Worm (Caenorhabditis elegans) whole organism, L2 larva: ENCODE data around the gene bir-2.

ENCODE experiments used
- R02D3.7 ChIP-seq: fragments of 150-350 bp; optimal IDR thresholded peaks from 2 replicates; lab custom pipeline; 2014; ENCODE audit warnings: missing biosample characterization, missing genetic modification characterization
- Y55F3AM.14 ChIP-seq: fragments of 200-800 bp; sonication (Bioruptor generic); optimal IDR thresholded peaks from 2 replicates; lab custom pipeline; 2018; ENCODE audit warnings: mild to moderate bottlenecking, missing genetic modification characterization, missing compliant biosample characterization
- ZK546.5 ChIP-seq: sonication (generic microtip); optimal IDR thresholded peaks from 2 replicates; lab custom pipeline; 2017; ENCODE audit warnings: missing biosample characterization, missing genetic modification characterization
- alr-1 ChIP-seq: fragments of 150-350 bp; optimal IDR thresholded peaks from 2 replicates; lab custom pipeline; 2014; ENCODE audit warnings: missing biosample characterization, missing genetic modification characterization
- aly-2 ChIP-seq: fragments of 150-350 bp; optimal IDR thresholded peaks from 2 replicates; lab custom pipeline; 2014; ENCODE audit warnings: missing biosample characterization, missing genetic modification characterization
- ama-1 ChIP-seq: fragments of 150-350 bp; optimal IDR thresholded peaks from 2 replicates; lab custom pipeline; 2018; ENCODE audit warnings: inconsistent platforms
- blmp-1 ChIP-seq: sonication (generic microtip); optimal IDR thresholded peaks from 2 replicates; lab custom pipeline; 2017; ENCODE audit warnings: missing genetic modification characterization, mild to moderate bottlenecking, missing compliant biosample characterization, antibody characterized with exemption, moderate library complexity; ENCODE audit not compliant: insufficient read depth
- ceh-16 ChIP-seq: fragments of 150-350 bp; optimal IDR thresholded peaks from 2 replicates; lab custom pipeline; 2014; ENCODE audit warnings: missing biosample characterization, missing genetic modification characterization
- ceh-82 ChIP-seq: fragments of 150-350 bp; optimal IDR thresholded peaks from 2 replicates; lab custom pipeline; 2014; ENCODE audit warnings: missing biosample characterization, missing genetic modification characterization
- crh-2 ChIP-seq: sonication (generic microtip); optimal IDR thresholded peaks from 2 replicates; lab custom pipeline; 2017; ENCODE audit warnings: missing biosample characterization, missing genetic modification characterization
- egl-27 ChIP-seq: sonication (generic microtip); optimal IDR thresholded peaks from 3 replicates; lab custom pipeline; 2017; ENCODE audit warnings: missing biosample characterization, missing genetic modification reagents, missing genetic modification characterization
- elt-1 ChIP-seq: fragments of 150-350 bp; optimal IDR thresholded peaks from 2 replicates; lab custom pipeline; 2014; ENCODE audit warnings: missing biosample characterization, missing genetic modification characterization
- elt-3 ChIP-seq: sonication (generic microtip); optimal IDR thresholded peaks from 2 replicates; lab custom pipeline; 2017; ENCODE audit warnings: missing biosample characterization, missing genetic modification characterization
- fos-1 ChIP-seq: fragments of 150-350 bp; optimal IDR thresholded peaks from 2 replicates; lab custom pipeline; 2014; ENCODE audit warnings: missing biosample characterization, missing genetic modification characterization
- gmeb-1 ChIP-seq: fragments of 150-350 bp; optimal IDR thresholded peaks from 2 replicates; lab custom pipeline; 2014; ENCODE audit warnings: missing biosample characterization, missing genetic modification characterization
- lin-11 ChIP-seq: fragments of 150-350 bp; sonication (generic microtip); optimal IDR thresholded peaks from 2 replicates; lab custom pipeline; 2014; ENCODE audit warnings: missing biosample characterization, missing genetic modification characterization, inconsistent platforms, mixed read lengths
- lin-13 ChIP-seq: fragments of 150-350 bp; optimal IDR thresholded peaks from 2 replicates; lab custom pipeline; 2014; ENCODE audit warnings: missing biosample characterization, missing genetic modification reagents, missing genetic modification characterization
- lin-39 ChIP-seq: fragments of 150-350 bp; optimal IDR thresholded peaks from 2 replicates; lab custom pipeline; 2014; ENCODE audit warnings: missing biosample characterization, missing genetic modification reagents, missing genetic modification characterization
- lsy-2 ChIP-seq, 2 experiments: fragments of 150-350 bp in 1 of 2; sonication (generic microtip) in 1 of 2; optimal IDR thresholded peaks; 2 replicates each; lab custom pipeline; 2014 to 2017; ENCODE audit warnings: missing biosample characterization in 2 of 2, missing genetic modification characterization in 2 of 2
- mdl-1 ChIP-seq, 2 experiments: fragments of 150-350 bp in 1 of 2; sonication (generic microtip) in 1 of 2; optimal IDR thresholded peaks; 2 replicates each; lab custom pipeline; 2017; ENCODE audit warnings: missing biosample characterization in 2 of 2, missing genetic modification characterization in 2 of 2
- nhr-10 ChIP-seq: sonication (generic microtip); optimal IDR thresholded peaks from 2 replicates; lab custom pipeline; 2017; ENCODE audit warnings: missing biosample characterization, missing genetic modification characterization
- nhr-12 ChIP-seq: fragments of 150-350 bp; optimal IDR thresholded peaks from 2 replicates; lab custom pipeline; 2014; ENCODE audit warnings: missing biosample characterization, missing genetic modification characterization
- nhr-129 ChIP-seq: fragments of 150-350 bp; optimal IDR thresholded peaks from 2 replicates; lab custom pipeline; 2014; ENCODE audit warnings: missing biosample characterization, missing genetic modification characterization
- nhr-21 ChIP-seq: fragments of 150-350 bp; optimal IDR thresholded peaks from 2 replicates; lab custom pipeline; 2014; ENCODE audit warnings: missing biosample characterization, missing genetic modification characterization
- nhr-23 ChIP-seq: fragments of 150-350 bp; optimal IDR thresholded peaks from 2 replicates; lab custom pipeline; 2014; ENCODE audit warnings: missing biosample characterization, missing genetic modification reagents, missing genetic modification characterization
- nhr-237 ChIP-seq: fragments of 150-350 bp; optimal IDR thresholded peaks from 2 replicates; lab custom pipeline; 2014; ENCODE audit warnings: missing biosample characterization, missing genetic modification characterization
- nhr-25 ChIP-seq: fragments of 150-350 bp; sonication (generic microtip); optimal IDR thresholded peaks from 3 replicates; lab custom pipeline; 2014; ENCODE audit warnings: missing biosample characterization, missing genetic modification characterization
- sem-4 ChIP-seq: fragments of 150-350 bp; optimal IDR thresholded peaks from 2 replicates; lab custom pipeline; 2014; ENCODE audit warnings: missing biosample characterization, missing genetic modification reagents, missing genetic modification characterization
- skn-1 ChIP-seq: sonication (generic microtip); optimal IDR thresholded peaks from 2 replicates; lab custom pipeline; 2017; ENCODE audit warnings: missing biosample characterization, missing genetic modification characterization
- sma-3 ChIP-seq: sonication (generic microtip); optimal IDR thresholded peaks from 2 replicates; lab custom pipeline; 2016; ENCODE audit warnings: missing genetic modification reagents, missing genetic modification characterization, missing compliant biosample characterization
- sma-9 ChIP-seq, 2 experiments: fragments of 150-350 bp in 1 of 2; sonication (generic microtip) in 1 of 2; optimal IDR thresholded peaks; 2 replicates each; lab custom pipeline; 2014 to 2016; ENCODE audit warnings: missing genetic modification characterization in 2 of 2, mild to moderate bottlenecking in 1 of 2, missing biosample characterization in 1 of 2, missing compliant biosample characterization in 1 of 2, missing genetic modification reagents in 1 of 2, moderate library complexity in 1 of 2
- unc-39 ChIP-seq: fragments of 150-350 bp; optimal IDR thresholded peaks from 2 replicates; lab custom pipeline; 2014; ENCODE audit warnings: missing biosample characterization, missing genetic modification characterization
- unc-55 ChIP-seq: fragments of 150-350 bp; sonication (generic microtip); optimal IDR thresholded peaks from 3 replicates; lab custom pipeline; 2014; ENCODE audit warnings: missing biosample characterization, missing genetic modification reagents, missing genetic modification characterization
- unc-62 ChIP-seq: fragments of 150-350 bp; optimal IDR thresholded peaks from 2 replicates; lab custom pipeline; 2014; ENCODE audit warnings: missing biosample characterization, missing genetic modification reagents, missing genetic modification characterization
- zag-1 ChIP-seq: fragments of 150-350 bp; optimal IDR thresholded peaks from 2 replicates; lab custom pipeline; 2014; ENCODE audit warnings: missing biosample characterization, missing genetic modification characterization
- ztf-1 ChIP-seq: fragments of 200-800 bp; sonication (Bioruptor generic); conservative IDR thresholded peaks from 2 replicates; pipeline ENCODE4 v1.3.6; 2022; ENCODE audit warnings: missing genetic modification characterization, missing compliant biosample characterization
- ztf-11 ChIP-seq: sonication (generic microtip); optimal IDR thresholded peaks from 2 replicates; lab custom pipeline; 2017; ENCODE audit warnings: missing biosample characterization, missing genetic modification characterization
- ztf-4 ChIP-seq: fragments of 150-350 bp; optimal IDR thresholded peaks from 2 replicates; lab custom pipeline; 2014; ENCODE audit warnings: missing biosample characterization, missing genetic modification characterization

bir-2 gene

DNA sequence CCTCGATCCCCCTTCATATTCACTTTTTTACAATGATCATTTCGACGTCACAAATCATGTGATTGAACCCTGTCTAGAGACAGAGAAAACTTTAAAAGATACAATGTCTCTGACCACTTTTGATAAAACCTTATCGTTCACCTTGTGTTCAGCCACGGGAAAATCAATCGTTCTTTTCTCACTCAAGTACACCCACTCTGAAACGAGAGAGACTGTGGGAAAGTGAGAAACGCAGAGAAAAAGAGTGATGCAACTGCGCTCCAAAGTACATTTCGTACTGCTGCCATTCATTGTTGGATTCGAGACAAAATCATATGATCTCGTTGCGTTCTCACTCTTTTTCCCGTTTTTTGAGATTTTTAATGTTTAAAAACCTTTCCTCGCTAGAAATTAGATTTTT is 3.5 kb upstream of the bir-2 start (continued):
- TF ChIP-seq nhr-237 (no peak), nhr-25 (tag; lab: Kevin White, UChicago) (peak; percentile 94), elt-1 (no peak), sem-4 (peak; percentile 61), lin-11 (no peak), ztf-1 (no peak), ztf-4 (tag; lab: Kevin White, UChicago) (peak; percentile 76), lin-13 (GFP tag; lab: Kevin White, UChicago) (peak; percentile 68), alr-1 (tag; lab: Kevin White, UChicago) (no peak), sma-9 (GFP tag; optimal IDR thresholded peaks at IDR 0.05; lab: Kevin White, UChicago) (peak; percentile 89), sma-9 (tag; optimal IDR thresholded peaks at IDR 0.05; lab: Kevin White, UChicago) (no peak), unc-39 (no peak)

DNA sequence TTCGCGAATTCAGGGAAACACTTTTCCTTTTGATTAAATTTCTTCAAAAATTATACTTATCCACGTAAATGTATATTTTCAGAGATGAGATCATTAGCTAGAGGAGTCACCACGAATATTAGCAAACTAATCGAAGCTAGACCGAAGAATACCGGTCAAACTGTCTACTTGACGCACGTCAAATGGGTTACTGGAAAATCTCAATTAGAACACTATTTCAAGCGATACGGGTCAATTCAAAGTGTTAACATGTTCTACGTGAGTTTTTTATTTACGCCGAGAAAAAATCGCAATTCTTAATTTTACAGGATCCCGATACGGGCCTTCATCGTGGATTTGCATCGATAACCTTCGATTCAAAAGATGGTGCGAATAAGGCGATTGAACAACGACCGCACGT is 2.9 kb upstream of the bir-2 start, which contains the start of gene slrp-1:
Gene slrp-1 (plus strand): TSS at position 83 of the 400 bp plus-strand sequence.
- TF ChIP-seq ztf-11 (tag; lab: Kevin White, UChicago) (no peak), sma-3 (GFP tag; lab: Kevin White, UChicago) (no peak), elt-1 (no peak), blmp-1 (no peak), elt-3 (tag; lab: Kevin White, UChicago) (no peak), lsy-2 (tag; optimal IDR thresholded peaks at IDR 0.05; lab: Kevin White, UChicago) (no peak), sma-9 (GFP tag; optimal IDR thresholded peaks at IDR 0.05; lab: Kevin White, UChicago) (no peak), sma-9 (tag; optimal IDR thresholded peaks at IDR 0.05; lab: Kevin White, UChicago) (no peak)

DNA sequence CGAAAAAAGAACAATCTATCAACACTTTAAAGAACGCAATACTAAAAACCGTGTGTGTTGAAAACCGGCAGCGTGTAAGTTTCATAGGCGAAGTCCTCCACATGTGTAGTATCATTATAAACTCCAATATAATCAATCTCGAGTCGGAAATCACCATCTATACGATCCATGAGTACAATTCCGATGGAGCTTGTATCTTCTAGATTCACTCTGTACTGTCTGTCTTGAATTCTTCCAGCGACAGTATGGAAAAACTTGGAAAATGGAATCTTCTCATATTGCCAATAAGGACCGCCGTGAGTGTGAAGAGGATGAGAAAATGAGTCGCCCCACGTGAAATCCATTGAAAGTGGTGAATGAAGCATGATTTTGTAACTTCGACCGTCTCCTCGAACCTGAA is 1.7 kb upstream of the bir-2 start:
- TF ChIP-seq nhr-12 (tag; lab: Kevin White, UChicago) (no peak), lin-39 (no peak), nhr-23 (tag; lab: Kevin White, UChicago) (no peak), nhr-21 (tag; lab: Kevin White, UChicago) (peak; percentile 15), gmeb-1 (tag; lab: Kevin White, UChicago) (no peak), lsy-2 (tag; optimal IDR thresholded peaks at IDR 0.05; lab: Kevin White, UChicago) (peak in 1 of 2 experiments; percentile 11), unc-39 (no peak), skn-1 (tag; lab: Kevin White, UChicago) (no peak), ceh-82 (tag; lab: Kevin White, UChicago) (no peak), ZK546.5 (tag; lab: Kevin White, UChicago) (no peak), elt-1 (no peak), nhr-10 (tag; lab: Kevin White, UChicago) (no peak), crh-2 (tag; lab: Kevin White, UChicago) (no peak), egl-27 (tag; lab: Kevin White, UChicago) (no peak), ztf-4 (tag; lab: Kevin White, UChicago) (no peak), zag-1 (no peak), unc-55 (GFP tag; lab: Kevin White, UChicago) (no peak), sma-3 (GFP tag; lab: Kevin White, UChicago) (peak; percentile 25), mdl-1 (tag; optimal IDR thresholded peaks at IDR 0.05; lab: Kevin White, UChicago) (no peak), nhr-237 (no peak), lin-11 (no peak), ama-1 (lab: Kevin White, UChicago) (peak; percentile 19), aly-2 (tag; lab: Kevin White, UChicago) (no peak), lin-13 (GFP tag; lab: Kevin White, UChicago) (no peak), blmp-1 (no peak), ceh-16 (tag; lab: Kevin White, UChicago) (no peak), unc-62 (GFP tag; lab: Kevin White, UChicago) (no peak), nhr-129 (tag; lab: Kevin White, UChicago) (peak; percentile 1), Y55F3AM.14 (GFP tag; lab: Kevin White, UChicago) (peak; percentile 30), nhr-25 (tag; lab: Kevin White, UChicago) (no peak)

DNA sequence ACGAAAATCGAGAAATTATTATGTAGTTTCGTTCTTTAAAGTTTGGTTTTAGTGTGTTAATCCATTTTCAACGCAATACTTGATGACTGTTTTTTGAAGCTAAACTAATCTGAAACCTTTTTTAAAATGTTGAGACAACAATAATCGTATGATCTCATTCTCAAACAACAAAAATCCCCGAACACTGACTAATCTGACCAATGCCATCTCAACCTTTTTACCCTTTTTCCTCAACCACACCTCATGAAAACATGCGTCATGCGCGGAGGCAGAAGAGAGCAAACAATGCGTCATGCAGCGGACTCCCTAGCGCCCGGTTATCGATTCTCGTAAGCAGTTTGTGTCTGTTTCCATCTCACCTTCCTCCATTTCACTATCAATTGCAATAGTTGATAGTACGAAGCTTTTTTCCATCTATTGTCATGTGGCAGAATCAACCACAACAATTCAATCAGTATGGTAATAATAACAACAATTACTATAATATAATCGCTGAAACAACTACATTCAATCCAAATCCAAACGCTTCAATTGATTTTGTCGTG is 3.1 kb downstream of the bir-2 start, which contains the start of gene C50B8.4:
Gene C50B8.4 (plus strand): TSS at position 299 of the 545 bp plus-strand sequence.
- TF ChIP-seq lin-39 (no peak), elt-1 (no peak), unc-62 (GFP tag; lab: Kevin White, UChicago) (no peak), fos-1 (tag; lab: Kevin White, UChicago) (peak; percentile 86), R02D3.7 (tag; lab: Kevin White, UChicago) (no peak)
